In genomic region chr3L:15161549-15161948, dm6 we compare ENCODE assay signal across 5 fruit fly cellular contexts.
TF ChIP-seq lines count a peak whose summit lies in the region.

Gene CG6878 (plus strand): TSS chr3L:15161817.

- peak; percentile 75 to 91 for TF ChIP-seq CTCF in S2 (optimal IDR thresholded peaks at IDR 0.05; lab: Kevin White, UChicago)
- TF ChIP-seq CTCF in whole organism, embryonic (GFP tag; optimal IDR thresholded peaks at IDR 0.05; lab: Kevin White, UChicago): peak; percentile 97

TF ChIP-seq in whole organism, adult, 20 proteins besides CTCF, POLR2A, EP300 and RAD21:
- TF ChIP-seq CG11617 (GFP tag; optimal IDR thresholded peaks at IDR 0.05; lab: Kevin White, UChicago) (no peak), Mnt (GFP tag; optimal IDR thresholded peaks at IDR 0.05; lab: Kevin White, UChicago) (peak; percentile 56), kay (GFP tag; lab: Kevin White, UChicago; ENCODE audit: borderline replicate concordance) (no peak), tj (GFP tag; optimal IDR thresholded peaks at IDR 0.05; lab: Kevin White, UChicago) (no peak), cnc (optimal IDR thresholded peaks at IDR 0.05; lab: Kevin White, UChicago) (no peak), toe (GFP tag; optimal IDR thresholded peaks at IDR 0.05; lab: Kevin White, UChicago) (no peak), CG12768 (GFP tag; optimal IDR thresholded peaks at IDR 0.05; lab: Kevin White, UChicago) (no peak), CG7101 (tag; optimal IDR thresholded peaks at IDR 0.05; lab: Kevin White, UChicago) (peak; percentile 42), CG7045 (GFP tag; optimal IDR thresholded peaks at IDR 0.05; lab: Kevin White, UChicago) (no peak), ovo (GFP tag; optimal IDR thresholded peaks at IDR 0.05; lab: Kevin White, UChicago) (no peak), bab1 (GFP tag; optimal IDR thresholded peaks at IDR 0.05; lab: Kevin White, UChicago) (peak; percentile 44), CG33017 (tag; optimal IDR thresholded peaks at IDR 0.05; lab: Kevin White, UChicago) (no peak), cic (GFP tag; optimal IDR thresholded peaks at IDR 0.05; lab: Kevin White, UChicago) (no peak), Clk (GFP tag; optimal IDR thresholded peaks at IDR 0.05; lab: Kevin White, UChicago) (no peak), CG1620 (GFP tag; optimal IDR thresholded peaks at IDR 0.05; lab: Kevin White, UChicago) (no peak), CG14711 (tag; optimal IDR thresholded peaks at IDR 0.05; lab: Kevin White, UChicago) (no peak)

TF ChIP-seq in whole organism, embryonic, 481 proteins besides CTCF, POLR2A, EP300 and RAD21 (continues in another document):
- TF ChIP-seq Adf1 (GFP tag; IDR thresholded peaks at IDR 0.05; lab: Robert Waterston, UW) (no peak), dmrt11E (tag; optimal IDR thresholded peaks at IDR 0.05; lab: Kevin White, UChicago) (no peak), CG13296 (GFP tag; optimal IDR thresholded peaks at IDR 0.05; lab: Kevin White, UChicago) (peak; percentile 5), Ets97D (GFP tag; optimal IDR thresholded peaks at IDR 0.05; lab: Kevin White, UChicago) (peak; percentile 71), CG11456 (GFP tag; IDR thresholded peaks at IDR 0.05; lab: Robert Waterston, UW) (peak; percentile 70; the same call in 2 of the 3 replicates), sqz (GFP tag; optimal IDR thresholded peaks at IDR 0.05; lab: Kevin White, UChicago) (no peak), gce (GFP tag; IDR thresholded peaks at IDR 0.05; lab: Robert Waterston, UW) (no peak), unc-4 (GFP tag; IDR thresholded peaks at IDR 0.05; lab: Robert Waterston, UW; ENCODE audit: partially characterized antibody) (peak; percentile 34; the same call in 1 of the 2 replicates), Tbp (GFP tag; optimal IDR thresholded peaks at IDR 0.05; lab: Kevin White, UChicago) (no peak), CG17359 (tag; optimal IDR thresholded peaks at IDR 0.05; lab: Kevin White, UChicago) (peak; percentile 44), CG34422 (GFP tag; IDR thresholded peaks at IDR 0.05; lab: Robert Waterston, UW) (no peak; the same call in 2 of the 3 replicates), Dbx (GFP tag; IDR thresholded peaks at IDR 0.05; lab: Robert Waterston, UW) (0 out of 3 replicates have a peak, but pooled peaks have one; percentile 31), CG2678 (tag; optimal IDR thresholded peaks at IDR 0.05; lab: Kevin White, UChicago) (no peak), vfl (GFP tag; optimal IDR thresholded peaks at IDR 0.05; lab: Kevin White, UChicago) (no peak), cg (GFP tag; optimal IDR thresholded peaks at IDR 0.05; lab: Kevin White, UChicago) (peak; percentile 94), dpn (GFP tag; optimal IDR thresholded peaks at IDR 0.05; lab: Kevin White, UChicago) (peak in 1 of 2 experiments; percentile 16), gt (GFP tag; IDR thresholded peaks at IDR 0.05; lab: Robert Waterston, UW) (no peak), unpg (GFP tag; optimal IDR thresholded peaks at IDR 0.05; lab: Kevin White, UChicago) (no peak), ftz-f1 (GFP tag; optimal IDR thresholded peaks at IDR 0.05; lab: Kevin White, UChicago) (no peak), otp (GFP tag; IDR thresholded peaks at IDR 0.05; lab: Robert Waterston, UW) (peak; percentile 25; the same call in 1 of the 3 replicates), CG7987 (GFP tag; optimal IDR thresholded peaks at IDR 0.05; lab: Kevin White, UChicago) (peak; percentile 56), ci (GFP tag; IDR thresholded peaks at IDR 0.05; lab: Robert Waterston, UW) (peak; percentile 65; the same call in 1 of the 3 replicates), pb (GFP tag; optimal IDR thresholded peaks at IDR 0.05; lab: Kevin White, UChicago) (no peak), HmgZ (tag; optimal IDR thresholded peaks at IDR 0.05; lab: Kevin White, UChicago) (peak; percentile 69)

TF ChIP-seq in whole organism, prepupa, 60 proteins besides CTCF, POLR2A, EP300 and RAD21:
- TF ChIP-seq fd59A (GFP tag; optimal IDR thresholded peaks at IDR 0.05; lab: Kevin White, UChicago) (no peak), topi (GFP tag; optimal IDR thresholded peaks at IDR 0.05; lab: Kevin White, UChicago) (no peak), esn (GFP tag; optimal IDR thresholded peaks at IDR 0.05; lab: Kevin White, UChicago) (peak; percentile 9), CG32006 (GFP tag; optimal IDR thresholded peaks at IDR 0.05; lab: Kevin White, UChicago) (no peak), achi (GFP tag; optimal IDR thresholded peaks at IDR 0.05; lab: Kevin White, UChicago) (peak; percentile 100), dsx (GFP tag; optimal IDR thresholded peaks at IDR 0.05; lab: Kevin White, UChicago; ENCODE audit: poor library complexity, severe bottlenecking) (no peak), Eip78C (GFP tag; lab: Kevin White, UChicago) (peak; percentile 59), CG6808 (GFP tag; optimal IDR thresholded peaks at IDR 0.05; lab: Kevin White, UChicago) (no peak), net (GFP tag; optimal IDR thresholded peaks at IDR 0.05; lab: Kevin White, UChicago) (no peak), CG6276 (GFP tag; optimal IDR thresholded peaks at IDR 0.05; lab: Kevin White, UChicago) (no peak)

TF ChIP-seq in whole organism, wandering third instar larva, 38 proteins besides CTCF, POLR2A, EP300 and RAD21:
- peak; percentile 51 for TF ChIP-seq N (GFP tag; optimal IDR thresholded peaks at IDR 0.05; lab: Kevin White, UChicago)
- no peak for TF ChIP-seq CrebA (GFP tag; optimal IDR thresholded peaks at IDR 0.05; lab: Kevin White, UChicago; ENCODE audit: borderline replicate concordance)
- TF ChIP-seq sage (GFP tag; optimal IDR thresholded peaks at IDR 0.05; lab: Kevin White, UChicago): no peak
- no peak for TF ChIP-seq Abd-B (GFP tag; optimal IDR thresholded peaks at IDR 0.05; lab: Kevin White, UChicago)
- TF ChIP-seq psq (GFP tag; optimal IDR thresholded peaks at IDR 0.05; lab: Kevin White, UChicago): no peak
- no peak for TF ChIP-seq sv (GFP tag; optimal IDR thresholded peaks at IDR 0.05; lab: Kevin White, UChicago)
- TF ChIP-seq Dfd (GFP tag; optimal IDR thresholded peaks at IDR 0.05; lab: Kevin White, UChicago): no peak
- no peak for TF ChIP-seq brk (GFP tag; optimal IDR thresholded peaks at IDR 0.05; lab: Kevin White, UChicago)
- no peak for TF ChIP-seq usp (GFP tag; optimal IDR thresholded peaks at IDR 0.05; lab: Kevin White, UChicago)
- TF ChIP-seq OdsH (GFP tag; optimal IDR thresholded peaks at IDR 0.05; lab: Kevin White, UChicago): no peak
- TF ChIP-seq Jra (GFP tag; optimal IDR thresholded peaks at IDR 0.05; lab: Kevin White, UChicago): no peak
- TF ChIP-seq woc (GFP tag; optimal IDR thresholded peaks at IDR 0.05; lab: Kevin White, UChicago): no peak
- TF ChIP-seq br (GFP tag; optimal IDR thresholded peaks at IDR 0.05; lab: Kevin White, UChicago): no peak
- TF ChIP-seq Vsx2 (GFP tag; optimal IDR thresholded peaks at IDR 0.05; lab: Kevin White, UChicago; ENCODE audit: partially characterized antibody): no peak
- peak; percentile 34 for TF ChIP-seq Hr83 (GFP tag; optimal IDR thresholded peaks at IDR 0.05; lab: Kevin White, UChicago; ENCODE audit: poor library complexity, severe bottlenecking)
- no peak for TF ChIP-seq dsf (GFP tag; optimal IDR thresholded peaks at IDR 0.05; lab: Kevin White, UChicago; ENCODE audit: borderline replicate concordance)
- no peak for TF ChIP-seq h (GFP tag; optimal IDR thresholded peaks at IDR 0.05; lab: Kevin White, UChicago)
- TF ChIP-seq Sp1 (GFP tag; optimal IDR thresholded peaks at IDR 0.05; lab: Kevin White, UChicago): no peak
- TF ChIP-seq CG9705 (GFP tag; optimal IDR thresholded peaks at IDR 0.05; lab: Kevin White, UChicago): peak; percentile 10
- no peak for TF ChIP-seq Rel (GFP tag; optimal IDR thresholded peaks at IDR 0.05; lab: Kevin White, UChicago)
- TF ChIP-seq Rel (tag; optimal IDR thresholded peaks at IDR 0.05; lab: Kevin White, UChicago): peak; percentile 9
- TF ChIP-seq Myc (optimal IDR thresholded peaks at IDR 0.05; lab: Kevin White, UChicago): peak; percentile 47
